Worm (Caenorhabditis elegans) whole organism, L4/young adult: Measurements from ENCODE around the gene nlp-26.

Source experiments
- W03F9.2 ChIP-seq: fragments of 150-350 bp; optimal IDR thresholded peaks from 2 replicates; lab custom pipeline; 2014; ENCODE audit warnings: missing biosample characterization, missing genetic modification characterization
- dao-5 ChIP-seq: sonication (generic microtip); optimal IDR thresholded peaks from 2 replicates; lab custom pipeline; 2016; ENCODE audit warnings: missing genotype, missing genetic modification characterization, moderate library complexity, missing compliant biosample characterization
- him-1 ChIP-seq: sonication (generic microtip); optimal IDR thresholded peaks from 2 replicates; lab custom pipeline; 2016; ENCODE audit warnings: missing genotype, missing genetic modification reagents, missing genetic modification characterization, missing compliant biosample characterization

ce11 chrV:19610118-19610707 is 3.0 kb upstream of the nlp-26 start:
- TF ChIP-seq him-1 (tag; lab: Kevin White, UChicago) = no peak
- no peak for TF ChIP-seq W03F9.2 (tag; lab: Kevin White, UChicago)
- TF ChIP-seq dao-5 (tag; lab: Kevin White, UChicago) = no peak
